Worm (Caenorhabditis elegans) whole organism, late embryonic: ENCODE data around the gene Y37D8A.29.
A peak's percentile ranks its signal among the peaks of the same experiment; 100 is the strongest.

Experiments used
- C08G9.2 ChIP-seq: sonication (generic microtip); optimal IDR thresholded peaks from 2 replicates; lab custom pipeline; 2016; ENCODE audit warnings: mild to moderate bottlenecking, missing genetic modification characterization, moderate library complexity, missing compliant biosample characterization
- F13H6.1 ChIP-seq: sonication (generic microtip); optimal IDR thresholded peaks from 2 replicates; lab custom pipeline; 2016; ENCODE audit warnings: missing genetic modification characterization, missing compliant biosample characterization
- T23F11.4 ChIP-seq: fragments of 200-800 bp; sonication (Bioruptor generic); optimal IDR thresholded peaks from 2 replicates; lab custom pipeline; 2018; ENCODE audit warnings: mild to moderate bottlenecking, missing genetic modification characterization, missing compliant biosample characterization
- Y22D7AL.16 ChIP-seq: sonication (generic microtip); optimal IDR thresholded peaks from 2 replicates; lab custom pipeline; 2016; ENCODE audit warnings: missing genetic modification characterization, missing compliant biosample characterization
- ahr-1 ChIP-seq: sonication (generic microtip); optimal IDR thresholded peaks from 2 replicates; lab custom pipeline; 2016; ENCODE audit warnings: missing genetic modification characterization, missing compliant biosample characterization
- ama-1 ChIP-seq: fragments of 150-350 bp; optimal IDR thresholded peaks from 2 replicates; lab custom pipeline; 2014
- ceh-19 ChIP-seq: fragments of 200-800 bp; sonication (Bioruptor generic); optimal IDR thresholded peaks from 2 replicates; lab custom pipeline; 2018; ENCODE audit warnings: mild to moderate bottlenecking, missing genetic modification characterization, missing compliant biosample characterization
- ceh-2 ChIP-seq: sonication (generic microtip); optimal IDR thresholded peaks from 2 replicates; lab custom pipeline; 2016; ENCODE audit warnings: missing genotype, missing genetic modification characterization, missing compliant biosample characterization
- ceh-22 ChIP-seq: sonication (generic microtip); optimal IDR thresholded peaks from 2 replicates; lab custom pipeline; 2017; ENCODE audit warnings: missing biosample characterization, missing genetic modification characterization
- ceh-24 ChIP-seq: sonication (generic microtip); optimal IDR thresholded peaks from 2 replicates; lab custom pipeline; 2016; ENCODE audit warnings: mild to moderate bottlenecking, missing genetic modification characterization, missing compliant biosample characterization
- ceh-30 ChIP-seq: fragments of 150-350 bp; optimal IDR thresholded peaks from 2 replicates; lab custom pipeline; 2014; ENCODE audit warnings: missing biosample characterization, missing genetic modification characterization
- ceh-34 ChIP-seq: sonication (generic microtip); optimal IDR thresholded peaks from 2 replicates; lab custom pipeline; 2016; ENCODE audit warnings: mild to moderate bottlenecking, missing genetic modification characterization, missing compliant biosample characterization
- ceh-45 ChIP-seq: fragments of 200-800 bp; sonication (Bioruptor generic); IDR thresholded peaks from 2 replicates; pipeline ENCODE4 v1.3.6; 2022; ENCODE audit warnings: missing genetic modification reagents, missing genetic modification characterization, missing compliant biosample characterization
- ceh-48 ChIP-seq: sonication (generic microtip); optimal IDR thresholded peaks from 2 replicates; lab custom pipeline; 2016; ENCODE audit warnings: missing genetic modification characterization, inconsistent platforms, missing compliant biosample characterization
- ceh-9 ChIP-seq: sonication (generic microtip); optimal IDR thresholded peaks from 2 replicates; lab custom pipeline; 2016; ENCODE audit warnings: mild to moderate bottlenecking, missing genetic modification characterization, inconsistent platforms, missing compliant biosample characterization
- dmd-4 ChIP-seq: sonication (generic microtip); optimal IDR thresholded peaks from 2 replicates; lab custom pipeline; 2016; ENCODE audit warnings: borderline replicate concordance, missing genetic modification characterization, missing compliant biosample characterization
- elt-2 ChIP-seq: sonication (generic microtip); optimal IDR thresholded peaks from 2 replicates; lab custom pipeline; 2016; ENCODE audit warnings: missing genetic modification reagents, missing genetic modification characterization, missing compliant biosample characterization
- elt-4 ChIP-seq: sonication (generic microtip); optimal IDR thresholded peaks from 2 replicates; lab custom pipeline; 2016; ENCODE audit warnings: missing genetic modification characterization, missing compliant biosample characterization
- eyg-1 ChIP-seq: sonication (generic microtip); optimal IDR thresholded peaks from 2 replicates; lab custom pipeline; 2016; ENCODE audit warnings: missing genotype, missing genetic modification characterization, missing compliant biosample characterization
- fax-1 ChIP-seq: sonication (generic microtip); optimal IDR thresholded peaks from 2 replicates; lab custom pipeline; 2016; ENCODE audit warnings: missing genotype, missing genetic modification characterization, missing compliant biosample characterization
- fkh-10 ChIP-seq: fragments of 150-350 bp; optimal IDR thresholded peaks from 2 replicates; lab custom pipeline; 2014; ENCODE audit warnings: missing biosample characterization, missing genetic modification reagents, missing genetic modification characterization
- fkh-6 ChIP-seq: sonication (generic microtip); optimal IDR thresholded peaks from 2 replicates; lab custom pipeline; 2016; ENCODE audit warnings: missing genetic modification characterization, missing compliant biosample characterization
- gmeb-2 ChIP-seq: sonication (generic microtip); optimal IDR thresholded peaks from 2 replicates; lab custom pipeline; 2016; ENCODE audit warnings: missing genetic modification characterization, inconsistent platforms, missing compliant biosample characterization
- hlh-13 ChIP-seq: fragments of 200-800 bp; sonication (Bioruptor generic); optimal IDR thresholded peaks from 2 replicates; lab custom pipeline; 2018; ENCODE audit warnings: mild to moderate bottlenecking, missing genetic modification characterization, missing compliant biosample characterization
- hlh-15 ChIP-seq: sonication (generic microtip); optimal IDR thresholded peaks from 2 replicates; lab custom pipeline; 2016; ENCODE audit warnings: missing genetic modification characterization, missing compliant biosample characterization
- hlh-30 ChIP-seq: sonication (generic microtip); optimal IDR thresholded peaks from 2 replicates; lab custom pipeline; 2017; ENCODE audit warnings: antibody characterized with exemption, missing genetic modification characterization, missing compliant biosample characterization; ENCODE audit not compliant: insufficient read depth
- hlh-6 ChIP-seq: sonication (generic microtip); optimal IDR thresholded peaks from 2 replicates; lab custom pipeline; 2016; ENCODE audit warnings: missing genotype, missing genetic modification characterization, missing compliant biosample characterization
- hlh-8 ChIP-seq: sonication (generic microtip); optimal IDR thresholded peaks from 2 replicates; lab custom pipeline; 2016; ENCODE audit warnings: missing genotype, missing genetic modification characterization, missing compliant biosample characterization
- lim-6 ChIP-seq: sonication (generic microtip); optimal IDR thresholded peaks from 2 replicates; lab custom pipeline; 2016; ENCODE audit warnings: missing genetic modification characterization, missing compliant biosample characterization
- lin-11 ChIP-seq: fragments of 200-800 bp; sonication (Bioruptor generic); optimal IDR thresholded peaks from 2 replicates; lab custom pipeline; 2018; ENCODE audit warnings: mild to moderate bottlenecking, missing genetic modification characterization, missing compliant biosample characterization
- madf-2 ChIP-seq: sonication (generic microtip); optimal IDR thresholded peaks from 2 replicates; lab custom pipeline; 2017; ENCODE audit warnings: missing genetic modification characterization, missing compliant biosample characterization
- nhr-11 ChIP-seq: fragments of 150-350 bp; optimal IDR thresholded peaks from 2 replicates; lab custom pipeline; 2014; ENCODE audit warnings: missing biosample characterization, missing genetic modification characterization
- odd-2 ChIP-seq: sonication (generic microtip); optimal IDR thresholded peaks from 2 replicates; lab custom pipeline; 2017; ENCODE audit warnings: antibody characterized with exemption, mild to moderate bottlenecking, missing genetic modification characterization, missing compliant biosample characterization
- pag-3 ChIP-seq: sonication (generic microtip); optimal IDR thresholded peaks from 2 replicates; lab custom pipeline; 2016; ENCODE audit warnings: missing compliant biosample characterization, missing genetic modification characterization, borderline replicate concordance
- pax-1 ChIP-seq: fragments of 150-350 bp; optimal IDR thresholded peaks from 2 replicates; lab custom pipeline; 2014; ENCODE audit warnings: missing biosample characterization, missing genetic modification characterization
- pha-2 ChIP-seq: sonication (generic microtip); optimal IDR thresholded peaks from 2 replicates; lab custom pipeline; 2017; ENCODE audit warnings: mild to moderate bottlenecking, missing genetic modification characterization, missing compliant biosample characterization
- pqm-1 ChIP-seq: sonication (generic microtip); optimal IDR thresholded peaks from 2 replicates; lab custom pipeline; 2016; ENCODE audit warnings: missing genetic modification characterization, missing compliant biosample characterization
- pros-1 ChIP-seq: fragments of 150-350 bp; optimal IDR thresholded peaks from 2 replicates; lab custom pipeline; 2014; ENCODE audit warnings: missing biosample characterization, missing genetic modification reagents, missing genetic modification characterization
- rnt-1 ChIP-seq: sonication (generic microtip); optimal IDR thresholded peaks from 2 replicates; lab custom pipeline; 2016; ENCODE audit warnings: missing genetic modification characterization, missing compliant biosample characterization
- sdc-2 ChIP-seq: sonication (generic microtip); optimal IDR thresholded peaks from 2 replicates; lab custom pipeline; 2016; ENCODE audit warnings: missing genotype, missing genetic modification characterization, missing compliant biosample characterization
- syd-9 ChIP-seq: sonication (generic microtip); optimal IDR thresholded peaks from 2 replicates; lab custom pipeline; 2016; ENCODE audit warnings: mild to moderate bottlenecking, missing genetic modification characterization, moderate library complexity, missing compliant biosample characterization
- unc-3 ChIP-seq, 2 experiments: fragments of 200-800 bp in 1 of 2; sonication (Bioruptor generic) in 1 of 2; sonication (generic microtip) in 1 of 2; conservative IDR thresholded peaks in 1 of 2; optimal IDR thresholded peaks in 1 of 2; 2 replicates each; pipeline versions ENCODE4 v1.3.6 to Lab custom; 2016 to 2022; ENCODE audit warnings: missing compliant biosample characterization in 2 of 2, missing genetic modification characterization in 2 of 2, missing genetic modification reagents in 1 of 2
- unc-86 ChIP-seq: sonication (generic microtip); optimal IDR thresholded peaks from 2 replicates; lab custom pipeline; 2016; ENCODE audit warnings: missing genetic modification characterization, missing compliant biosample characterization
- zip-5 ChIP-seq: sonication (generic microtip); optimal IDR thresholded peaks from 2 replicates; lab custom pipeline; 2016; ENCODE audit warnings: missing genetic modification characterization, missing compliant biosample characterization
- ztf-16 ChIP-seq: sonication (generic microtip); optimal IDR thresholded peaks from 2 replicates; lab custom pipeline; 2017; ENCODE audit warnings: missing genetic modification characterization, missing compliant biosample characterization

Gene Y37D8A.29

ce11 chrIII:12910365-12910764 lies 18.9 kb upstream of the Y37D8A.29 start, which contains the start of gene flp-14:
flp-14 (plus strand) TSS chrIII:12910510.
- TF ChIP-seq sdc-2 (tag; lab: Kevin White, UChicago) (no peak), pha-2 (tag; lab: Kevin White, UChicago) (no peak), pros-1 (no peak)

ce11 chrIII:12907218-12907617 lies 15.7 kb upstream of the Y37D8A.29 start:
- no peak for TF ChIP-seq nhr-11 (tag; lab: Kevin White, UChicago)
- TF ChIP-seq ceh-22 (tag; lab: Kevin White, UChicago): no peak
- TF ChIP-seq F13H6.1 (tag; lab: Kevin White, UChicago): no peak
- TF ChIP-seq lim-6 (tag; lab: Kevin White, UChicago): no peak
- TF ChIP-seq dmd-4: no peak
- no peak for TF ChIP-seq ceh-34 (tag; lab: Kevin White, UChicago)
- TF ChIP-seq T23F11.4 (GFP tag; lab: Kevin White, UChicago): no peak
- no peak for TF ChIP-seq zip-5
- no peak for TF ChIP-seq pqm-1 (tag; lab: Kevin White, UChicago)
- TF ChIP-seq unc-86: no peak
- no peak for TF ChIP-seq hlh-30 (tag; lab: Kevin White, UChicago)
- TF ChIP-seq ahr-1 (tag; lab: Kevin White, UChicago): no peak
- no peak for TF ChIP-seq fax-1 (tag; lab: Kevin White, UChicago)
- TF ChIP-seq, all 69 proteins: peak for 0

- TF ChIP-seq ama-1 (lab: Kevin White, UChicago) (peak; percentile 71), ceh-48 (no peak)
Measured at ce11 chrIII:12906611-12907037, 15.1 kb upstream of the Y37D8A.29 start.

ce11 chrIII:12904987-12905541 lies 13.6 kb upstream of the Y37D8A.29 start, which contains the start of gene cox-5A:
cox-5A (plus strand) TSS chrIII:12905491.
- TF ChIP-seq hlh-15 (tag; lab: Kevin White, UChicago): peak; percentile 20
- no peak for TF ChIP-seq pag-3 (tag; lab: Kevin White, UChicago)
- TF ChIP-seq hlh-6: peak; percentile 58
- TF ChIP-seq hlh-8 (tag; lab: Kevin White, UChicago): no peak
- TF ChIP-seq odd-2 (tag; lab: Kevin White, UChicago): no peak
- no peak for TF ChIP-seq unc-3 (GFP tag; conservative IDR thresholded peaks at IDR 0.05; lab: Robert Waterston, UW)
- peak; percentile 24 for TF ChIP-seq unc-3 (tag; optimal IDR thresholded peaks at IDR 0.05; lab: Kevin White, UChicago)
- peak; percentile 82 for TF ChIP-seq hlh-30 (tag; lab: Kevin White, UChicago)
- TF ChIP-seq ceh-22 (tag; lab: Kevin White, UChicago): peak; percentile 38
- TF ChIP-seq fkh-6 (tag; lab: Kevin White, UChicago): no peak
- no peak for TF ChIP-seq dmd-4
- TF ChIP-seq pha-2 (tag; lab: Kevin White, UChicago): peak; percentile 56
- peak; percentile 71 for TF ChIP-seq lim-6 (tag; lab: Kevin White, UChicago)
- peak; percentile 24 for TF ChIP-seq lin-11 (tag; lab: Kevin White, UChicago)
- TF ChIP-seq hlh-13 (GFP tag; lab: Kevin White, UChicago): no peak
- TF ChIP-seq elt-2 (tag; lab: Kevin White, UChicago): peak; percentile 65
- peak; percentile 86 for TF ChIP-seq ceh-48
- TF ChIP-seq syd-9 (tag; lab: Kevin White, UChicago): peak; percentile 32
- TF ChIP-seq ceh-2 (tag; lab: Kevin White, UChicago): peak; percentile 67
- TF ChIP-seq fax-1 (tag; lab: Kevin White, UChicago): no peak
- peak; percentile 86 for TF ChIP-seq ceh-30 (tag; lab: Kevin White, UChicago)
- peak; percentile 81 for TF ChIP-seq pax-1
- no peak for TF ChIP-seq nhr-11 (tag; lab: Kevin White, UChicago)
- TF ChIP-seq fkh-10 (GFP tag; lab: Kevin White, UChicago): peak; percentile 31
- peak; percentile 43 for TF ChIP-seq C08G9.2 (tag; lab: Kevin White, UChicago)
- no peak for TF ChIP-seq zip-5
- TF ChIP-seq ztf-16 (tag; lab: Kevin White, UChicago): peak; percentile 88
- TF ChIP-seq ceh-24 (tag; lab: Kevin White, UChicago): no peak
- peak; percentile 52 for TF ChIP-seq madf-2 (tag; lab: Kevin White, UChicago)
- peak; percentile 38 for TF ChIP-seq ceh-19
- no peak for TF ChIP-seq Y22D7AL.16 (tag; lab: Kevin White, UChicago)
- TF ChIP-seq ceh-45: 0 out of 2 replicates have a peak, but pooled peaks have one; percentile 31
- TF ChIP-seq gmeb-2 (tag; lab: Kevin White, UChicago): peak; percentile 36
- no peak for TF ChIP-seq ceh-9
- TF ChIP-seq eyg-1 (tag; lab: Kevin White, UChicago): no peak
- peak; percentile 87 for TF ChIP-seq rnt-1 (tag; lab: Kevin White, UChicago)
- no peak for TF ChIP-seq elt-4
